Worm (Caenorhabditis elegans): Measurements from ENCODE around the gene C32B5.13.

DNA sequence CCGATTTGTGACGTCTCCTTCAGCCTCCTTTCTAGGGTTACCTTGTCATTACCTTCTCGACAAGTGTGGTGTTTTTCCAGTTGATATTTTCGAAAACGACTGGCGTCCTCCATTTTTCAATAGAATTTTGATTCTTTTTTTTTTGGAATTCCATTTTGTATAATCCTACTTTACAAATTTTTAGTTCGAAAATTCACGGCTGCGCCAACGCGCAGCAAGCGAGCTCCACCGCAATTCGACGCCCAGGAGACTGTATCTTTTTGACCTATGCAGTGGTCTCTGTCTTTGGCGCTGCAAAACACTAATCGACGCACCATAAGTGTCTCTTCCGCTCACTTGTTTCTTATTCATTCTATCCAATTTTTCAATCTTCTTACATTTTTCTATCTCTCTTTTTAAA is 29.4 kb upstream of the C32B5.13 start, which contains the start of gene fbxc-42:
- TF ChIP-seq elt-3 (tag; optimal IDR thresholded peaks at IDR 0.05) (no peak), lsy-2 (tag; optimal IDR thresholded peaks at IDR 0.05) (no peak), ztf-11 (tag; optimal IDR thresholded peaks at IDR 0.05) (no peak), efl-1 (optimal IDR thresholded peaks at IDR 0.05) (no peak), efl-1 (GFP tag; optimal IDR thresholded peaks at IDR 0.05 in 1 of 2) (no peak), skn-1 (tag; optimal IDR thresholded peaks at IDR 0.05) (no peak), nhr-12 (tag; optimal IDR thresholded peaks at IDR 0.05) (no peak)

Measured in whole organism, L1 larva.